Fruit fly (Drosophila melanogaster) whole organism, embryonic: ENCODE measurements around the gene CG33986.

Source experiments
- Atf6 ChIP-seq: fragments of 200-800 bp; sonication (Bioruptor generic); IDR thresholded peaks from 2 replicates; pipeline ENCODE4 v1.3.6; 2022; ENCODE audit warnings: missing biosample characterization, missing genetic modification characterization
- BEAF-32 ChIP-seq: fragments of 200-800 bp; sonication (Bioruptor generic); optimal IDR thresholded peaks from 3 replicates; lab custom pipeline; 2017; ENCODE audit warnings: missing biosample characterization, missing genetic modification characterization, mild to moderate bottlenecking, moderate library complexity, missing genetic modification reagents
- CG11695 ChIP-seq: fragments of 200-800 bp; sonication (Bioruptor generic); IDR thresholded peaks from 3 replicates; pipeline ENCODE4 v1.3.6; 2022; ENCODE audit warnings: missing biosample characterization, missing genetic modification characterization
- CG11723 ChIP-seq: fragments of 200-800 bp; sonication (Bioruptor generic); optimal IDR thresholded peaks from 2 replicates; lab custom pipeline; 2017; ENCODE audit warnings: missing biosample characterization, mild to moderate bottlenecking, missing genetic modification characterization
- CG12104 ChIP-seq: fragments of 200-800 bp; sonication (Bioruptor generic); optimal IDR thresholded peaks from 3 replicates; lab custom pipeline; 2016; ENCODE audit warnings: missing biosample characterization, missing genetic modification characterization
- CG12659 ChIP-seq: fragments of 200-800 bp; sonication (Bioruptor generic); optimal IDR thresholded peaks from 3 replicates; lab custom pipeline; 2017; ENCODE audit warnings: mild to moderate bottlenecking, missing biosample characterization, missing genetic modification reagents, missing genetic modification characterization
- CG13287 ChIP-seq: fragments of 200-800 bp; sonication (Bioruptor generic); IDR thresholded peaks from 2 replicates; pipeline ENCODE4 v1.3.6; 2022; ENCODE audit warnings: missing biosample characterization, missing genetic modification characterization; ENCODE audit not compliant: partially characterized antibody
- CG14710 ChIP-seq: fragments of 200-800 bp; sonication (Bioruptor generic); optimal IDR thresholded peaks from 3 replicates; lab custom pipeline; 2019; ENCODE audit warnings: missing biosample characterization, mild to moderate bottlenecking, missing genetic modification characterization, moderate library complexity
- CG14965 ChIP-seq: fragments of 200-800 bp; sonication (Bioruptor generic); optimal IDR thresholded peaks from 2 replicates; lab custom pipeline; 2016; ENCODE audit warnings: missing biosample characterization, missing genetic modification characterization, borderline replicate concordance
- CG15269 ChIP-seq: fragments of 200-800 bp; sonication (Bioruptor generic); optimal IDR thresholded peaks from 2 replicates; lab custom pipeline; 2018; ENCODE audit warnings: missing biosample characterization, mild to moderate bottlenecking, missing genetic modification characterization, moderate library complexity
- CG16813 ChIP-seq: fragments of 200-800 bp; sonication (Bioruptor generic); IDR thresholded peaks from 3 replicates; pipeline ENCODE4 v1.3.6; 2022; ENCODE audit warnings: missing biosample characterization, missing genetic modification characterization; ENCODE audit not compliant: partially characterized antibody
- CG17802 ChIP-seq: fragments of 200-800 bp; sonication (Bioruptor generic); optimal IDR thresholded peaks from 2 replicates; lab custom pipeline; 2018; ENCODE audit warnings: missing biosample characterization, mild to moderate bottlenecking, missing genetic modification characterization, moderate library complexity
- CG32532 ChIP-seq: fragments of 200-800 bp; sonication (Bioruptor generic); IDR thresholded peaks from 2 replicates; pipeline ENCODE4 v1.3.6; 2022; ENCODE audit warnings: missing biosample characterization, missing genetic modification characterization
- CG3281 ChIP-seq: fragments of 200-800 bp; sonication (Bioruptor generic); optimal IDR thresholded peaks from 3 replicates; lab custom pipeline; 2017; ENCODE audit warnings: missing biosample characterization, mild to moderate bottlenecking, missing genetic modification characterization
- CG4282 ChIP-seq: fragments of 200-800 bp; sonication (Bioruptor generic); optimal IDR thresholded peaks from 2 replicates; lab custom pipeline; 2016; ENCODE audit warnings: missing biosample characterization, missing genetic modification characterization
- CG6765 ChIP-seq: fragments of 200-800 bp; sonication (Bioruptor generic); optimal IDR thresholded peaks from 3 replicates; lab custom pipeline; 2017; ENCODE audit warnings: missing biosample characterization, mild to moderate bottlenecking, missing genetic modification characterization
- CG9437 ChIP-seq: fragments of 200-800 bp; sonication (Bioruptor generic); optimal IDR thresholded peaks from 2 replicates; lab custom pipeline; 2018; ENCODE audit warnings: missing biosample characterization, mild to moderate bottlenecking, missing genetic modification characterization
- CG9797 ChIP-seq: fragments of 200-800 bp; sonication (Bioruptor generic); optimal IDR thresholded peaks from 3 replicates; lab custom pipeline; 2018; ENCODE audit warnings: missing biosample characterization, mild to moderate bottlenecking, missing genetic modification characterization
- CG9876 ChIP-seq: fragments of 200-800 bp; sonication (Bioruptor generic); optimal IDR thresholded peaks from 2 replicates; lab custom pipeline; 2016; ENCODE audit warnings: missing biosample characterization, missing genetic modification characterization
- Dip3 ChIP-seq: fragments of 200-800 bp; sonication (Bioruptor generic); optimal IDR thresholded peaks from 3 replicates; lab custom pipeline; 2016; ENCODE audit warnings: missing biosample characterization, missing genetic modification characterization
- Dp ChIP-seq: fragments of 200-800 bp; sonication (Bioruptor generic); optimal IDR thresholded peaks from 2 replicates; lab custom pipeline; 2018; ENCODE audit warnings: missing biosample characterization, mild to moderate bottlenecking, missing genetic modification characterization, moderate library complexity
- Drgx ChIP-seq: fragments of 200-800 bp; sonication (Bioruptor generic); IDR thresholded peaks from 2 replicates; pipeline ENCODE4 v1.3.6; 2022; ENCODE audit warnings: missing biosample characterization, missing genetic modification characterization
- E2f2 ChIP-seq: fragments of 200-800 bp; sonication (Bioruptor generic); IDR thresholded peaks from 2 replicates; pipeline ENCODE4 v1.3.6; 2022; ENCODE audit warnings: missing biosample characterization, missing genetic modification characterization
- Gug ChIP-seq: fragments of 200-800 bp; sonication (Bioruptor generic); IDR thresholded peaks from 4 replicates; pipeline ENCODE4 v1.3.6; 2022; ENCODE audit warnings: missing biosample characterization, missing genetic modification characterization
- H15 ChIP-seq: fragments of 200-800 bp; sonication (Bioruptor generic); IDR thresholded peaks from 3 replicates; pipeline ENCODE4 v1.3.6; 2022; ENCODE audit warnings: missing biosample characterization, missing genetic modification characterization
- HLHmδ ChIP-seq: fragments of 200-800 bp; sonication (Bioruptor generic); optimal IDR thresholded peaks from 2 replicates; lab custom pipeline; 2018; ENCODE audit warnings: missing biosample characterization, mild to moderate bottlenecking, missing genetic modification characterization, moderate library complexity
- Hand ChIP-seq: fragments of 200-800 bp; sonication (Bioruptor generic); optimal IDR thresholded peaks from 2 replicates; lab custom pipeline; 2017; ENCODE audit warnings: mild to moderate bottlenecking, missing biosample characterization, missing genetic modification reagents, missing genetic modification characterization
- Hr51 ChIP-seq, 2 experiments: fragments of 200-800 bp; sonication (Bioruptor generic); optimal IDR thresholded peaks; 2 replicates in 1 of 2; 3 replicates in 1 of 2; lab custom pipeline; 2016 to 2018; ENCODE audit warnings: missing biosample characterization in 2 of 2, missing genetic modification characterization in 2 of 2, mild to moderate bottlenecking in 1 of 2, moderate library complexity in 1 of 2
- Lim3 ChIP-seq: fragments of 200-800 bp; sonication (Bioruptor generic); IDR thresholded peaks from 2 replicates; pipeline ENCODE4 v1.3.6; 2022; ENCODE audit warnings: missing biosample characterization, missing genetic modification characterization
- MBD-R2 ChIP-seq: fragments of 200-800 bp; sonication (Bioruptor generic); IDR thresholded peaks from 2 replicates; pipeline ENCODE4 v1.3.6; 2022; ENCODE audit warnings: missing biosample characterization, missing genetic modification characterization
- MESR4 ChIP-seq: fragments of 200-800 bp; sonication (Bioruptor generic); optimal IDR thresholded peaks from 2 replicates; lab custom pipeline; 2018; ENCODE audit warnings: missing biosample characterization, mild to moderate bottlenecking, missing genetic modification characterization, moderate library complexity
- Myb ChIP-seq: fragments of 200-800 bp; sonication (Bioruptor generic); optimal IDR thresholded peaks from 2 replicates; lab custom pipeline; 2016; ENCODE audit warnings: missing biosample characterization, missing genetic modification characterization
- Nf-YA ChIP-seq: fragments of 200-800 bp; sonication (Bioruptor generic); IDR thresholded peaks from 2 replicates; pipeline ENCODE4 v1.3.6; 2022; ENCODE audit warnings: missing biosample characterization, missing genetic modification characterization
- Ravus ChIP-seq: fragments of 200-800 bp; sonication (Bioruptor generic); IDR thresholded peaks from 2 replicates; pipeline ENCODE4 v1.3.6; 2022; ENCODE audit warnings: missing biosample characterization, missing genetic modification characterization
- Scr ChIP-seq: fragments of 200-800 bp; sonication (Bioruptor generic); IDR thresholded peaks from 2 replicates; pipeline ENCODE4 v1.3.6; 2022; ENCODE audit warnings: missing biosample characterization, missing genetic modification characterization; ENCODE audit not compliant: partially characterized antibody
- Vsx1 ChIP-seq: fragments of 200-800 bp; sonication (Bioruptor generic); optimal IDR thresholded peaks from 2 replicates; lab custom pipeline; 2017; ENCODE audit warnings: missing biosample characterization, mild to moderate bottlenecking, missing genetic modification characterization, missing genetic modification reagents
- bcd ChIP-seq: fragments of 200-800 bp; sonication (Bioruptor generic); optimal IDR thresholded peaks from 2 replicates; lab custom pipeline; 2017; ENCODE audit warnings: missing biosample characterization, mild to moderate bottlenecking, missing genetic modification characterization
- chm ChIP-seq: fragments of 200-800 bp; sonication (Bioruptor generic); IDR thresholded peaks from 2 replicates; pipeline ENCODE4 v1.3.6; 2022; ENCODE audit warnings: missing biosample characterization, missing genetic modification characterization
- crc ChIP-seq: fragments of 200-800 bp; sonication (Bioruptor generic); optimal IDR thresholded peaks from 2 replicates; lab custom pipeline; 2016; ENCODE audit warnings: missing biosample characterization, missing genetic modification characterization
- esg ChIP-seq: fragments of 200-800 bp; sonication (Bioruptor generic); conservative IDR thresholded peaks from 2 replicates; pipeline ENCODE4 v1.3.6; 2022; ENCODE audit warnings: missing biosample characterization, missing genetic modification characterization
- gfzf ChIP-seq: fragments of 200-800 bp; sonication (Bioruptor generic); optimal IDR thresholded peaks from 2 replicates; lab custom pipeline; 2016; ENCODE audit warnings: missing biosample characterization, mild to moderate bottlenecking, missing genetic modification characterization, moderate library complexity
- gsb-n ChIP-seq: fragments of 200-800 bp; sonication (Bioruptor generic); optimal IDR thresholded peaks from 3 replicates; lab custom pipeline; 2018; ENCODE audit warnings: missing biosample characterization, mild to moderate bottlenecking, missing genetic modification characterization
- mirr ChIP-seq: fragments of 200-800 bp; sonication (Bioruptor generic); optimal IDR thresholded peaks from 3 replicates; lab custom pipeline; 2018; ENCODE audit warnings: missing biosample characterization, mild to moderate bottlenecking, missing genetic modification characterization
- mld ChIP-seq: fragments of 200-800 bp; sonication (Bioruptor generic); IDR thresholded peaks from 3 replicates; pipeline ENCODE4 v1.3.6; 2022; ENCODE audit warnings: missing biosample characterization, missing genetic modification characterization; ENCODE audit not compliant: partially characterized antibody
- org-1 ChIP-seq: fragments of 200-800 bp; sonication (Bioruptor generic); optimal IDR thresholded peaks from 2 replicates; lab custom pipeline; 2017; ENCODE audit warnings: missing biosample characterization, missing genetic modification characterization
- p53 ChIP-seq: fragments of 200-800 bp; sonication (Bioruptor generic); optimal IDR thresholded peaks from 2 replicates; lab custom pipeline; 2016; ENCODE audit warnings: missing biosample characterization, missing genetic modification characterization
- pfk ChIP-seq: fragments of 200-800 bp; sonication (Bioruptor generic); optimal IDR thresholded peaks from 2 replicates; lab custom pipeline; 2018; ENCODE audit warnings: missing biosample characterization, mild to moderate bottlenecking, missing genetic modification characterization, moderate library complexity
- pita ChIP-seq: fragments of 200-800 bp; sonication (Bioruptor generic); optimal IDR thresholded peaks from 2 replicates; lab custom pipeline; 2017; ENCODE audit warnings: missing biosample characterization, mild to moderate bottlenecking, missing genetic modification characterization
- pzg ChIP-seq: fragments of 200-800 bp; sonication (Bioruptor generic); optimal IDR thresholded peaks from 3 replicates; lab custom pipeline; 2018; ENCODE audit warnings: missing biosample characterization, mild to moderate bottlenecking, missing genetic modification characterization, moderate library complexity
- stwl ChIP-seq: fragments of 200-800 bp; sonication (Bioruptor generic); optimal IDR thresholded peaks from 3 replicates; lab custom pipeline; 2018; ENCODE audit warnings: missing biosample characterization, mild to moderate bottlenecking, missing genetic modification characterization, moderate library complexity
- trem ChIP-seq: fragments of 200-800 bp; optimal IDR thresholded peaks from 3 replicates; lab custom pipeline; 2019; ENCODE audit warnings: missing biosample characterization, mild to moderate bottlenecking, missing genetic modification characterization, moderate library complexity

The CG33986 gene

DNA sequence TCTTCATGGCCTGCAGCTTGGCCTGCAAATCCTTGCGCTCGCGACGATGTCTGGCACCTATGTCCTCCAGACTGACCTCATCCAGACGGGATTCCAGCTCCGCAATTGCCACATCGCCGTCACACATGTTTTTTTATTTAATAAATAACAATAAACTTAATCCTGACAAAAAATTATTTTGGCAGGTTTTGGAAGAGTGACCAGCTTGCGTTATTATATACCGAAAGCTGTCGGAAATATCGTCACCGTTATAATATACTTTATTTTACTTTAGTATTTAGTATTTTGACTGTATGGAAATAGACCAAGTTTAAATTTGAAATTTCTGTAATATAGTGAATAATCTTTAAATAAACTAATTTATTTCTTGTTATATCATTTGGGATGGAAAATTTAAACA is 20.4 kb downstream of the CG33986 start, which contains the start of gene CG7857:
TSS of gene CG7857 (minus strand) at position 208 of the 400 bp plus-strand sequence.
- TF ChIP-seq HLHmδ: no peak
- peak; percentile 56 for TF ChIP-seq BEAF-32 (GFP tag; lab: Kevin White, UChicago)
- TF ChIP-seq Atf6 (GFP tag; lab: Robert Waterston, UW): no peak
- peak; percentile 38 for TF ChIP-seq pzg
- no peak for TF ChIP-seq CG32532
- TF ChIP-seq Scr (GFP tag; lab: Robert Waterston, UW): 0 out of 2 replicates have a peak, but pooled peaks have one; percentile 22
- TF ChIP-seq MBD-R2 (GFP tag; lab: Robert Waterston, UW): peak; percentile 63
- no peak for TF ChIP-seq bcd (GFP tag; lab: Kevin White, UChicago)
- TF ChIP-seq crc (GFP tag; lab: Kevin White, UChicago): no peak
- TF ChIP-seq CG17802 (tag; lab: Kevin White, UChicago): no peak
- no peak for TF ChIP-seq mld (GFP tag; lab: Robert Waterston, UW)
- no peak for TF ChIP-seq CG6765 (GFP tag; lab: Kevin White, UChicago)
- no peak for TF ChIP-seq CG15269 (tag; lab: Kevin White, UChicago)
- no peak for TF ChIP-seq chm (GFP tag; lab: Robert Waterston, UW)
- TF ChIP-seq CG12104: no peak
- no peak for TF ChIP-seq CG14965 (GFP tag; lab: Kevin White, UChicago)
- no peak for TF ChIP-seq CG9876 (GFP tag; lab: Kevin White, UChicago)
- TF ChIP-seq CG11695 (GFP tag; lab: Robert Waterston, UW): no peak
- TF ChIP-seq pita (GFP tag; lab: Kevin White, UChicago): no peak
- no peak for TF ChIP-seq CG4282 (GFP tag; lab: Kevin White, UChicago)
- no peak for TF ChIP-seq CG3281
- TF ChIP-seq Myb (GFP tag; lab: Kevin White, UChicago): peak; percentile 43
- no peak for TF ChIP-seq CG9437 (GFP tag; lab: Kevin White, UChicago)
- TF ChIP-seq pfk: no peak
- no peak for TF ChIP-seq Vsx1 (GFP tag; lab: Kevin White, UChicago)
- no peak for TF ChIP-seq Lim3
- peak; percentile 31 for TF ChIP-seq trem (tag; lab: Kevin White, UChicago)
- no peak for TF ChIP-seq Hand (GFP tag; lab: Kevin White, UChicago)
- no peak for TF ChIP-seq H15
- TF ChIP-seq E2f2 (GFP tag; lab: Robert Waterston, UW): peak; percentile 81
- no peak for TF ChIP-seq gsb-n (tag; lab: Kevin White, UChicago)
- no peak for TF ChIP-seq Gug (GFP tag; lab: Robert Waterston, UW)
- peak; percentile 62 for TF ChIP-seq gfzf (GFP tag; lab: Kevin White, UChicago)
- peak; percentile 72 for TF ChIP-seq Dp (GFP tag; lab: Kevin White, UChicago)
- TF ChIP-seq CG14710 (tag; lab: Kevin White, UChicago): peak; percentile 64
- TF ChIP-seq Nf-YA (GFP tag; lab: Robert Waterston, UW): no peak
- TF ChIP-seq esg (GFP tag; lab: Robert Waterston, UW): no peak
- no peak for TF ChIP-seq Dip3 (GFP tag; lab: Kevin White, UChicago)
- TF ChIP-seq mirr (GFP tag; lab: Kevin White, UChicago): no peak
- no peak for TF ChIP-seq org-1 (GFP tag; lab: Kevin White, UChicago)
- TF ChIP-seq Hr51 (GFP tag; optimal IDR thresholded peaks at IDR 0.05; lab: Kevin White, UChicago): no peak
- peak; percentile 78 for TF ChIP-seq stwl (tag; lab: Kevin White, UChicago)
- peak; percentile 31; the same call in 1 of the 2 replicates for TF ChIP-seq CG13287 (GFP tag; lab: Robert Waterston, UW)
- no peak for TF ChIP-seq Drgx
- TF ChIP-seq CG16813: no peak
- TF ChIP-seq CG11723 (GFP tag; lab: Kevin White, UChicago): no peak
- peak; percentile 32 for TF ChIP-seq MESR4
- TF ChIP-seq p53 (GFP tag; lab: Kevin White, UChicago): no peak
- no peak for TF ChIP-seq Ravus (GFP tag; lab: Robert Waterston, UW)
- TF ChIP-seq CG9797 (GFP tag; lab: Kevin White, UChicago): peak; percentile 58
- peak; percentile 5 for TF ChIP-seq CG12659 (GFP tag; lab: Kevin White, UChicago)
